Fruit fly (Drosophila melanogaster): ENCODE results near the gene CG8661.
A peak's percentile ranks its signal among the peaks of the same experiment; 100 is the strongest.

Gene CG8661

dm6 chrX:17297924-17298591 lies 13.8 kb upstream of the CG8661 start (continued):
- TF ChIP-seq esn (GFP tag; optimal IDR thresholded peaks at IDR 0.05) = peak; percentile 3
- TF ChIP-seq eg (GFP tag; IDR thresholded peaks at IDR 0.05) = peak; percentile 81
- TF ChIP-seq Sox102F (GFP tag; optimal IDR thresholded peaks at IDR 0.05) = peak; percentile 43
- no peak for TF ChIP-seq CG3032 (tag; optimal IDR thresholded peaks at IDR 0.05)
- peak; percentile 15 for TF ChIP-seq topi (GFP tag; optimal IDR thresholded peaks at IDR 0.05)
- peak; percentile 40 for TF ChIP-seq CG6792 (GFP tag; optimal IDR thresholded peaks at IDR 0.05)
- TF ChIP-seq CG8119 (GFP tag; IDR thresholded peaks at IDR 0.05) = peak; percentile 65
- TF ChIP-seq dsx (GFP tag; optimal IDR thresholded peaks at IDR 0.05; ENCODE audit: poor library complexity, severe bottlenecking) = peak; percentile 27
- TF ChIP-seq salr (GFP tag; optimal IDR thresholded peaks at IDR 0.05) = peak; percentile 7 to 31
- no peak for TF ChIP-seq fd85E (GFP tag; optimal IDR thresholded peaks at IDR 0.05)
- TF ChIP-seq CG34406 (GFP tag; optimal IDR thresholded peaks at IDR 0.05) = no peak
- TF ChIP-seq ss (GFP tag; optimal IDR thresholded peaks at IDR 0.05) = no peak
- TF ChIP-seq fkh (GFP tag; optimal IDR thresholded peaks at IDR 0.05) = peak; percentile 16
- TF ChIP-seq Eip75B (GFP tag; optimal IDR thresholded peaks at IDR 0.05) = no peak
- TF ChIP-seq CG1621 (tag; optimal IDR thresholded peaks at IDR 0.05) = peak; percentile 35
- TF ChIP-seq Ets96B (tag; optimal IDR thresholded peaks at IDR 0.05) = peak; percentile 29
- peak; percentile 79 for TF ChIP-seq CG15336 (GFP tag; IDR thresholded peaks at IDR 0.05)
- peak; percentile 44 for TF ChIP-seq acj6 (GFP tag; optimal IDR thresholded peaks at IDR 0.05)
- TF ChIP-seq CG6854 (GFP tag; optimal IDR thresholded peaks at IDR 0.05) = no peak
- peak; percentile 44 for TF ChIP-seq achi (GFP tag; optimal IDR thresholded peaks at IDR 0.05)
- peak; percentile 78 for TF ChIP-seq CG6163 (GFP tag; IDR thresholded peaks at IDR 0.05)
- peak; percentile 42 for TF ChIP-seq Ets21C (GFP tag; optimal IDR thresholded peaks at IDR 0.05)
- peak; percentile 85 for TF ChIP-seq Eip78C (GFP tag)
- TF ChIP-seq Eip93F (GFP tag; optimal IDR thresholded peaks at IDR 0.05) = no peak
- peak; percentile 11 for TF ChIP-seq CG4318 (GFP tag; optimal IDR thresholded peaks at IDR 0.05)
- peak; percentile 20 for TF ChIP-seq Sox15 (GFP tag; optimal IDR thresholded peaks at IDR 0.05)
- TF ChIP-seq fd59A (GFP tag; optimal IDR thresholded peaks at IDR 0.05) = peak; percentile 8

- TF ChIP-seq fd59A (GFP tag; optimal IDR thresholded peaks at IDR 0.05) (peak; percentile 29), CG8319 (GFP tag; optimal IDR thresholded peaks at IDR 0.05) (peak; percentile 84), Ets96B (tag; optimal IDR thresholded peaks at IDR 0.05) (peak; percentile 57), net (GFP tag; optimal IDR thresholded peaks at IDR 0.05) (peak; percentile 79), Sox14 (GFP tag; optimal IDR thresholded peaks at IDR 0.05) (peak; percentile 89), Eip78C (GFP tag) (peak; percentile 97), Gug (GFP tag; IDR thresholded peaks at IDR 0.05) (peak; percentile 53), CG34406 (GFP tag; optimal IDR thresholded peaks at IDR 0.05) (peak; percentile 86), CG10631 (GFP tag; optimal IDR thresholded peaks at IDR 0.05) (peak; percentile 75), salr (GFP tag; optimal IDR thresholded peaks at IDR 0.05) (peak in 1 of 2 experiments; percentile 59), achi (GFP tag; optimal IDR thresholded peaks at IDR 0.05) (peak; percentile 81), Met (GFP tag; optimal IDR thresholded peaks at IDR 0.05) (peak; percentile 94), CG8119 (GFP tag; IDR thresholded peaks at IDR 0.05) (peak; percentile 89), vri (GFP tag; optimal IDR thresholded peaks at IDR 0.05) (peak; percentile 74), CG10669 (GFP tag; optimal IDR thresholded peaks at IDR 0.05) (peak; percentile 63), CG11902 (GFP tag; optimal IDR thresholded peaks at IDR 0.05) (peak; percentile 84), CG7368 (GFP tag; optimal IDR thresholded peaks at IDR 0.05) (peak; percentile 87), pdm3 (GFP tag; optimal IDR thresholded peaks at IDR 0.05) (peak; percentile 85), CG32006 (GFP tag; optimal IDR thresholded peaks at IDR 0.05) (peak; percentile 91), CG6163 (GFP tag; IDR thresholded peaks at IDR 0.05) (peak; percentile 66), esn (GFP tag; optimal IDR thresholded peaks at IDR 0.05) (peak; percentile 94), Blimp-1 (GFP tag; optimal IDR thresholded peaks at IDR 0.05) (peak; percentile 94), fd85E (GFP tag; optimal IDR thresholded peaks at IDR 0.05) (peak; percentile 59), svp (GFP tag) (peak; percentile 96), Hr4 (GFP tag; optimal IDR thresholded peaks at IDR 0.05) (peak; percentile 85), dsx (GFP tag; optimal IDR thresholded peaks at IDR 0.05; ENCODE audit: poor library complexity, severe bottlenecking) (peak; percentile 40), CG6854 (GFP tag; optimal IDR thresholded peaks at IDR 0.05) (peak; percentile 69), CG6276 (GFP tag; optimal IDR thresholded peaks at IDR 0.05) (peak; percentile 79), OdsH (GFP tag; optimal IDR thresholded peaks at IDR 0.05) (peak; percentile 87), CG31627 (GFP tag; optimal IDR thresholded peaks at IDR 0.05) (peak; percentile 92), Lpt (GFP tag; optimal IDR thresholded peaks at IDR 0.05) (peak; percentile 70), Eip75B (GFP tag; optimal IDR thresholded peaks at IDR 0.05) (peak; percentile 88), lz (GFP tag; optimal IDR thresholded peaks at IDR 0.05) (peak; percentile 88), fkh (GFP tag; optimal IDR thresholded peaks at IDR 0.05) (no peak)
These were observed 12.9 kb upstream of the CG8661 start for dm6 chrX:17297070-17297689.

All from whole organism, prepupa.